Worm (Caenorhabditis elegans) whole organism, L1 larva: ENCODE results near the gene K03B8.11.

Experiments used
- blmp-1 ChIP-seq: fragments of 150-350 bp; optimal IDR thresholded peaks from 2 replicates; lab custom pipeline; 2014; ENCODE audit warnings: missing biosample characterization, missing genetic modification characterization
- lin-39 ChIP-seq: fragments of 150-350 bp; optimal IDR thresholded peaks from 2 replicates; lab custom pipeline; 2014; ENCODE audit warnings: missing biosample characterization, missing genetic modification reagents, missing genetic modification characterization
- nhr-11 ChIP-seq: fragments of 150-350 bp; optimal IDR thresholded peaks from 2 replicates; lab custom pipeline; 2014; ENCODE audit warnings: missing biosample characterization, missing genetic modification characterization
- snu-23 ChIP-seq: sonication (generic microtip); optimal IDR thresholded peaks from 2 replicates; lab custom pipeline; 2016; ENCODE audit warnings: missing genetic modification characterization, missing compliant biosample characterization
- tbx-2 ChIP-seq: sonication (generic microtip); optimal IDR thresholded peaks from 2 replicates; lab custom pipeline; 2016; ENCODE audit warnings: missing genetic modification characterization, missing compliant biosample characterization
- ztf-4 ChIP-seq: fragments of 150-350 bp; optimal IDR thresholded peaks from 2 replicates; lab custom pipeline; 2014; ENCODE audit warnings: missing biosample characterization, missing genetic modification characterization

- TF ChIP-seq ztf-4 (tag; lab: Kevin White, UChicago): no peak
- peak; percentile 74 for TF ChIP-seq tbx-2 (tag; lab: Kevin White, UChicago)
- TF ChIP-seq snu-23 (GFP tag; lab: Kevin White, UChicago): no peak
- TF ChIP-seq nhr-11 (tag; lab: Kevin White, UChicago): no peak
- TF ChIP-seq blmp-1 (tag; lab: Kevin White, UChicago): no peak
- TF ChIP-seq lin-39 (tag; lab: Kevin White, UChicago): no peak
These were observed 38.4 kb upstream of the K03B8.11 start for ce11 chrV:11428728-11429127.
